Worm (Caenorhabditis elegans): ENCODE results near the gene chtl-1.

DNA sequence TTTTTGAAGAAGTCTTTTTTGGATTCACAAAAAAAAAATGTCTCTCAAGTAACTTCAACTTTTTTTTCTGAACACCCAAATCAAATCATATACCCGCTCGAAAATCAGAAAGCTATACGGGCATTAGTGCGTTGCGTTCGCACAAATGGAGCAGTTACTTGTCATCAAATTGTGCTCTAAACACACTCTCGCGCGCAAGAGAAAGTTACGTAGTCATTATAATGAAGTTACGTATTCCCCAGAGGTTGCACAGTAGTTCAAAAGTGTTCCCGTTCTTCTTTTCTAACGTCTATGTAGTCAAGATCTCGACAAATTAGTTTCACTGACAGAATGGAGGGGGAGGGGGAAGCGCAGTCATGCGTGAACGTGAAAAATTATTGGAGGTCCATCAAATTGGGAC, 42.6 kb downstream of the chtl-1 start:
- TF ChIP-seq snpc-4 (tag; optimal IDR thresholded peaks at IDR 0.05) (no peak), flh-1 (GFP tag; optimal IDR thresholded peaks at IDR 0.05) (no peak)

Data from whole organism, mixed stage, embryonic.